Worm (Caenorhabditis elegans): ENCODE measurements around the gene F55H2.5.
A peak's percentile ranks its signal among the peaks of the same experiment; 100 is the strongest.

F55H2.5 gene

DNA sequence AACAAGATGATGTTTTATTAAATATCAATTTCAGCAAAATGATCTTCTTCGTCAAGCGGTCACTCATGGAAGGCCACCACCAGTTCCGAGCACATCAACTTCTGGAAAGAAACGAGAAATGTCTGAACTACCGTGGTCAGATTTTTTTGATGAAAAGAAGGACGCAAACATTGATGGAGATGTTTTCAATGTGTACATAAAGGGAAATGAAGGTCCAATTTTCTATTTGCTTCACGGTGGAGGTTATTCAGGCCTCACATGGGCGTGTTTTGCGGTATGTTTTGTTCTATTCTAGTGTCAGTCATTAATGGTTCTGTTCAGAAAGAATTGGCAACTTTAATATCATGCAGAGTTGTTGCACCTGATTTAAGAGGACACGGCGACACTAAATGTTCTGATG lies 45.4 kb upstream of the F55H2.5 start, which contains the start of gene B0464.6:
Gene B0464.6 (minus strand): TSS at position 101 of the 400 bp plus-strand sequence.
- TF ChIP-seq ztf-28 (GFP tag; IDR thresholded peaks at IDR 0.05) (no peak), lag-1 (GFP tag; IDR thresholded peaks at IDR 0.05) (no peak), aptf-2 (GFP tag; conservative IDR thresholded peaks at IDR 0.05) (no peak), gei-17 (GFP tag; optimal IDR thresholded peaks at IDR 0.05) (no peak), snpc-1.1 (tag; optimal IDR thresholded peaks at IDR 0.05; ENCODE audit: insufficient read depth) (no peak), ceh-27 (GFP tag; optimal IDR thresholded peaks at IDR 0.05) (no peak), pbrm-1 (GFP tag; IDR thresholded peaks at IDR 0.05) (no peak), lsl-1 (GFP tag; optimal IDR thresholded peaks at IDR 0.05) (no peak), attf-3 (GFP tag; conservative IDR thresholded peaks at IDR 0.05) (no peak)

DNA sequence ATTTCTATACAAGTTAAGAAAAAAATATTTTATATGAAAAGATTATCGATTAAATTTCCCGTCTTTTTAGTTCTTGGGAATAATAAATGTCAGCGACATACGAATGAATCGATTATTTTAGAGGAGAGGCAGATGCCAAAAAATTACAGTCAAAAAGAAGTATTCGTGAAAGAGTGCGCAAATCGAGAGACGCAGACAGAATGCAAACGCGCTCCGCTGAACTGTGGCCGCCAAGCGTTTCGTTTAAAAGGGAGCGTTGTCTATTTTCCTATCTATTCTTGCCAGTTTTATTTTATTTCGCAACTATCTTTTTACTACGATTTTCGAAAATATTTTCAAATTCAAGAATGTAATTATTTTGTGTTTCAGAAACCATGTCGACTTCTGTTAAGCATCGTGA lies 44.2 kb upstream of the F55H2.5 start, which contains the start of gene baf-1:
Gene baf-1 (plus strand): TSS at position 370 of the 400 bp plus-strand sequence.
- no peak for TF ChIP-seq C06A6.2 (GFP tag; conservative IDR thresholded peaks at IDR 0.05)
- no peak for TF ChIP-seq ceh-40 (GFP tag; IDR thresholded peaks at IDR 0.05)
- TF ChIP-seq hsf-1 (GFP tag; IDR thresholded peaks at IDR 0.05), result peak; percentile 41; the same call in 1 of the 2 replicates
- peak; percentile 10 for TF ChIP-seq atf-7 (tag; optimal IDR thresholded peaks at IDR 0.05)
- no peak for TF ChIP-seq mes-4 (tag; optimal IDR thresholded peaks at IDR 0.05)
- no peak for TF ChIP-seq F33H1.4 (GFP tag; IDR thresholded peaks at IDR 0.05)
- 0 out of 2 replicates have a peak, but pooled peaks have one; percentile 37 for TF ChIP-seq B0336.3 (GFP tag; IDR thresholded peaks at IDR 0.05)
- TF ChIP-seq unc-62 (GFP tag; optimal IDR thresholded peaks at IDR 0.05), result no peak
- TF ChIP-seq tbp1 (GFP tag; optimal IDR thresholded peaks at IDR 0.05), result peak; percentile 50
- no peak for TF ChIP-seq snpc-4 (GFP tag; optimal IDR thresholded peaks at IDR 0.05)
- TF ChIP-seq snpc-4 (tag; optimal IDR thresholded peaks at IDR 0.05), result peak in 2 of 4 experiments; percentile 38 to 41
- TF ChIP-seq D2030.7 (GFP tag; IDR thresholded peaks at IDR 0.05), result peak; percentile 27; the same call in 1 of the 2 replicates
- TF ChIP-seq tlf-1 (GFP tag; optimal IDR thresholded peaks at IDR 0.05), result peak; percentile 7
- TF ChIP-seq ccch-3 (GFP tag; optimal IDR thresholded peaks at IDR 0.05), result no peak
- TF ChIP-seq mcd-1 (GFP tag; IDR thresholded peaks at IDR 0.05), result peak; percentile 97
- TF ChIP-seq rcor-1 (GFP tag; IDR thresholded peaks at IDR 0.05), result no peak
- TF ChIP-seq snpc-1.3 (tag; optimal IDR thresholded peaks at IDR 0.05; ENCODE audit: insufficient read depth), result peak; percentile 15
- no peak for TF ChIP-seq B0261.1 (tag; optimal IDR thresholded peaks at IDR 0.05)
- no peak for TF ChIP-seq ceh-27 (GFP tag; optimal IDR thresholded peaks at IDR 0.05)
- TF ChIP-seq chd-7 (tag; optimal IDR thresholded peaks at IDR 0.05), result no peak
- peak in 1 of 3 experiments; percentile 51 for TF ChIP-seq lin-35 (GFP tag; optimal IDR thresholded peaks at IDR 0.05)
- TF ChIP-seq lin-54 (GFP tag; optimal IDR thresholded peaks at IDR 0.05), result peak; percentile 65
- TF ChIP-seq ztf-18 (tag; optimal IDR thresholded peaks at IDR 0.05), result peak; percentile 33
- peak; percentile 97 for TF ChIP-seq hmg-1.2 (GFP tag; IDR thresholded peaks at IDR 0.05)
- TF ChIP-seq madf-8 (GFP tag; conservative IDR thresholded peaks at IDR 0.05), result 0 out of 2 replicates have a peak, but pooled peaks have one; percentile 15
- peak; percentile 37 for TF ChIP-seq fkh-3 (tag; optimal IDR thresholded peaks at IDR 0.05)
- peak; percentile 20 for TF ChIP-seq F49E8.2 (tag; optimal IDR thresholded peaks at IDR 0.05; ENCODE audit: insufficient read depth)
- TF ChIP-seq cebp-1 (GFP tag; IDR thresholded peaks at IDR 0.05), result peak; percentile 21; the same call in 1 of the 2 replicates
- TF ChIP-seq cebp-1 (tag; optimal IDR thresholded peaks at IDR 0.05), result peak; percentile 92
- TF ChIP-seq ceh-91 (GFP tag; IDR thresholded peaks at IDR 0.05), result peak; percentile 43; the same call in 1 of the 2 replicates
- TF ChIP-seq egl-18 (GFP tag; IDR thresholded peaks at IDR 0.05), result no peak
- no peak for TF ChIP-seq akir-1 (GFP tag; optimal IDR thresholded peaks at IDR 0.05)
- no peak for TF ChIP-seq lir-1 (GFP tag; conservative IDR thresholded peaks at IDR 0.05)
- peak; percentile 11 for TF ChIP-seq snpc-3.4 (tag; optimal IDR thresholded peaks at IDR 0.05)
- TF ChIP-seq ets-4 (GFP tag; optimal IDR thresholded peaks at IDR 0.05), result no peak
- no peak for TF ChIP-seq hlh-26 (GFP tag; conservative IDR thresholded peaks at IDR 0.05)
- TF ChIP-seq F52B5.7 (tag; optimal IDR thresholded peaks at IDR 0.05), result no peak
- no peak for TF ChIP-seq hrde-1 (tag; optimal IDR thresholded peaks at IDR 0.05; ENCODE audit: borderline replicate concordance)
- no peak for TF ChIP-seq nfya-2 (GFP tag; IDR thresholded peaks at IDR 0.05)

Data from whole organism, young adult.